Fruit fly (Drosophila melanogaster): Measurements from ENCODE around the gene Rpt2.

- TF ChIP-seq insv (GFP tag; optimal IDR thresholded peaks at IDR 0.05) (no peak), onecut (GFP tag; IDR thresholded peaks at IDR 0.05) (no peak), Sry-β (GFP tag; optimal IDR thresholded peaks at IDR 0.05) (no peak), Sox100B (GFP tag; optimal IDR thresholded peaks at IDR 0.05) (no peak), chif (GFP tag; optimal IDR thresholded peaks at IDR 0.05) (no peak), bowl (GFP tag; IDR thresholded peaks at IDR 0.05) (no peak), TFAM (GFP tag; optimal IDR thresholded peaks at IDR 0.05) (no peak), CG17802 (tag; optimal IDR thresholded peaks at IDR 0.05) (no peak), Aef1 (GFP tag; IDR thresholded peaks at IDR 0.05) (no peak), CG14965 (GFP tag; optimal IDR thresholded peaks at IDR 0.05; ENCODE audit: borderline replicate concordance) (no peak), CG3407 (GFP tag; optimal IDR thresholded peaks at IDR 0.05) (no peak), CG13287 (GFP tag; IDR thresholded peaks at IDR 0.05; ENCODE audit: partially characterized antibody) (no peak), slbo (GFP tag; IDR thresholded peaks at IDR 0.05) (no peak)
These were observed 31.3 kb downstream of the Rpt2 start for dm6 chr3R:23900092-23900491.

All from whole organism, embryonic.